Worm (Caenorhabditis elegans): ENCODE measurements around the gene Y39B6A.1.

DNA sequence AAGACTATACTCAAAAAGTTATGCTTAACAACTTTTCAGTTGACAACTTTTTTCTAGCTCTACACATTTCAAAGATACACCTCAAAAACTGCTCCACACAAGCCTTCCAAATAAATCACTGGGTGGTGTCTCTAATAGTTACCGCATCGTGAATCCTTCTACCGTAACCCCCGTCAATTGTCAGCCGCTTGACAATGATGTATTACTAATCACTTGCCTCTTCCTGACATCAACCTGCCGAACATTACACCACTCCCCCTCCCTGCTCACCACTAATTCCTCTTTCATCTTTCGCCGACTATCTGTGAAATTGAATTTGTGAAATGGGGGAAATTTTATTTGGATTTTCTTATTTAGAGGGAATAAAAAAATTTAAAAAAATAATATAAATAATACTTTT lies 21.7 kb downstream of the Y39B6A.1 start:
- no peak for TF ChIP-seq cog-1 (tag; optimal IDR thresholded peaks at IDR 0.05)
- TF ChIP-seq tab-1 (GFP tag; IDR thresholded peaks at IDR 0.05): no peak
